Fruit fly (Drosophila melanogaster) whole organism, embryonic: ENCODE results near the gene CG31467.

Experiments
- Aef1 ChIP-seq: fragments of 200-800 bp; sonication (Bioruptor generic); IDR thresholded peaks from 3 replicates; pipeline ENCODE4 v1.3.6; 2022; ENCODE audit warnings: missing biosample characterization, missing genetic modification characterization
- Blimp-1 ChIP-seq: fragments of 200-800 bp; sonication (Bioruptor generic); optimal IDR thresholded peaks from 3 replicates; lab custom pipeline; 2018; ENCODE audit warnings: missing biosample characterization, missing genetic modification characterization, mild to moderate bottlenecking, moderate library complexity, missing genetic modification reagents
- CG10209 ChIP-seq: fragments of 200-800 bp; sonication (Bioruptor generic); optimal IDR thresholded peaks from 3 replicates; lab custom pipeline; 2017; ENCODE audit warnings: missing biosample characterization, mild to moderate bottlenecking, missing genetic modification characterization, missing genetic modification reagents
- CG10462 ChIP-seq: fragments of 200-800 bp; sonication (Bioruptor generic); optimal IDR thresholded peaks from 2 replicates; lab custom pipeline; 2016; ENCODE audit warnings: missing biosample characterization, missing genetic modification characterization
- CG10654 ChIP-seq: fragments of 200-800 bp; sonication (Bioruptor generic); optimal IDR thresholded peaks from 2 replicates; lab custom pipeline; 2016; ENCODE audit warnings: missing biosample characterization, missing genetic modification characterization
- CG11085 ChIP-seq: fragments of 200-800 bp; sonication (Bioruptor generic); IDR thresholded peaks from 2 replicates; pipeline ENCODE4 v1.3.6; 2022; ENCODE audit warnings: missing biosample characterization, missing genetic modification characterization
- CG11695 ChIP-seq: fragments of 200-800 bp; sonication (Bioruptor generic); IDR thresholded peaks from 3 replicates; pipeline ENCODE4 v1.3.6; 2022; ENCODE audit warnings: missing biosample characterization, missing genetic modification characterization
- CG1603 ChIP-seq: fragments of 200-800 bp; sonication (Bioruptor generic); optimal IDR thresholded peaks from 2 replicates; lab custom pipeline; 2019; ENCODE audit warnings: missing biosample characterization, mild to moderate bottlenecking, missing genetic modification characterization, moderate library complexity
- CG2120 ChIP-seq: fragments of 200-800 bp; sonication (Bioruptor generic); optimal IDR thresholded peaks from 3 replicates; lab custom pipeline; 2016; ENCODE audit warnings: missing biosample characterization, missing genetic modification characterization
- CG2889 ChIP-seq: fragments of 200-800 bp; sonication (Bioruptor generic); IDR thresholded peaks from 3 replicates; pipeline ENCODE4 v1.3.6; 2022; ENCODE audit warnings: missing biosample characterization, missing genetic modification characterization
- CG30020 ChIP-seq: fragments of 200-800 bp; optimal IDR thresholded peaks from 2 replicates; lab custom pipeline; 2019; ENCODE audit warnings: missing biosample characterization, mild to moderate bottlenecking, missing genetic modification characterization, moderate library complexity
- CG30431 ChIP-seq: fragments of 200-800 bp; sonication (Bioruptor generic); optimal IDR thresholded peaks from 2 replicates; lab custom pipeline; 2017; ENCODE audit warnings: missing biosample characterization, missing genetic modification characterization
- CG3163 ChIP-seq: fragments of 200-800 bp; sonication (Bioruptor generic); optimal IDR thresholded peaks from 3 replicates; lab custom pipeline; 2016; ENCODE audit warnings: missing biosample characterization, missing genetic modification characterization
- CG34376 ChIP-seq: fragments of 200-800 bp; sonication (Bioruptor generic); optimal IDR thresholded peaks from 2 replicates; lab custom pipeline; 2018; ENCODE audit warnings: missing biosample characterization, mild to moderate bottlenecking, missing genetic modification characterization
- CG6254 ChIP-seq: fragments of 200-800 bp; sonication (Bioruptor generic); optimal IDR thresholded peaks from 3 replicates; lab custom pipeline; 2017; ENCODE audit warnings: mild to moderate bottlenecking, missing biosample characterization, missing genetic modification reagents, missing genetic modification characterization
- CG6854 ChIP-seq: fragments of 200-800 bp; sonication (Bioruptor generic); optimal IDR thresholded peaks from 3 replicates; lab custom pipeline; 2017; ENCODE audit warnings: missing biosample characterization, mild to moderate bottlenecking, missing genetic modification characterization
- CG7786 ChIP-seq: fragments of 200-800 bp; sonication (Bioruptor generic); optimal IDR thresholded peaks from 2 replicates; lab custom pipeline; 2016; ENCODE audit warnings: missing biosample characterization, missing genetic modification characterization
- Camta ChIP-seq: fragments of 200-800 bp; sonication (Bioruptor generic); optimal IDR thresholded peaks from 2 replicates; lab custom pipeline; 2016; ENCODE audit warnings: missing biosample characterization, missing genetic modification characterization
- D19B ChIP-seq: fragments of 200-800 bp; sonication (Bioruptor generic); optimal IDR thresholded peaks from 2 replicates; lab custom pipeline; 2017; ENCODE audit warnings: missing biosample characterization, mild to moderate bottlenecking, missing genetic modification characterization
- Dbx ChIP-seq: fragments of 200-800 bp; sonication (Bioruptor generic); IDR thresholded peaks from 3 replicates; pipeline ENCODE4 v1.3.6; 2022; ENCODE audit warnings: missing biosample characterization, missing genetic modification characterization
- Deaf1 ChIP-seq: fragments of 200-800 bp; optimal IDR thresholded peaks from 3 replicates; lab custom pipeline; 2019; ENCODE audit warnings: missing biosample characterization, mild to moderate bottlenecking, missing genetic modification characterization, moderate library complexity
- Dll ChIP-seq: fragments of 200-800 bp; sonication (Bioruptor generic); IDR thresholded peaks from 4 replicates; pipeline ENCODE4 v1.3.6; 2022; ENCODE audit warnings: missing biosample characterization, missing genetic modification characterization; ENCODE audit not compliant: partially characterized antibody
- Drgx ChIP-seq: fragments of 200-800 bp; sonication (Bioruptor generic); IDR thresholded peaks from 2 replicates; pipeline ENCODE4 v1.3.6; 2022; ENCODE audit warnings: missing biosample characterization, missing genetic modification characterization
- Fer2 ChIP-seq: fragments of 200-800 bp; sonication (Bioruptor generic); optimal IDR thresholded peaks from 2 replicates; lab custom pipeline; 2018; ENCODE audit warnings: missing biosample characterization, mild to moderate bottlenecking, missing genetic modification characterization, moderate library complexity
- HLH4C ChIP-seq: fragments of 200-800 bp; sonication (Bioruptor generic); IDR thresholded peaks from 3 replicates; pipeline ENCODE4 v1.3.6; 2022; ENCODE audit warnings: missing biosample characterization, missing genetic modification characterization; ENCODE audit not compliant: partially characterized antibody
- HLH54F ChIP-seq: fragments of 200-800 bp; sonication (Bioruptor generic); optimal IDR thresholded peaks from 3 replicates; lab custom pipeline; 2016; ENCODE audit warnings: missing biosample characterization, missing genetic modification characterization
- Mad ChIP-seq: fragments of 200-800 bp; sonication (Bioruptor generic); optimal IDR thresholded peaks from 2 replicates; lab custom pipeline; 2016; ENCODE audit warnings: missing biosample characterization, missing genetic modification characterization
- Optix ChIP-seq: fragments of 200-800 bp; sonication (Bioruptor generic); IDR thresholded peaks from 3 replicates; pipeline ENCODE4 v1.3.6; 2022; ENCODE audit warnings: missing biosample characterization, missing genetic modification characterization
- Pdp1 ChIP-seq, 2 experiments: fragments of 200-800 bp; sonication (Bioruptor generic); optimal IDR thresholded peaks; 3 replicates each; lab custom pipeline; 2016; ENCODE audit warnings: missing biosample characterization in 2 of 2, missing genetic modification characterization in 2 of 2, mild to moderate bottlenecking in 1 of 2, moderate library complexity in 1 of 2
- Rfx ChIP-seq: fragments of 200-800 bp; sonication (Bioruptor generic); IDR thresholded peaks from 2 replicates; pipeline ENCODE4 v1.3.6; 2022; ENCODE audit warnings: missing biosample characterization, missing genetic modification characterization
- Spps ChIP-seq: fragments of 200-800 bp; sonication (Bioruptor generic); optimal IDR thresholded peaks from 2 replicates; lab custom pipeline; 2018; ENCODE audit warnings: missing biosample characterization, mild to moderate bottlenecking, missing genetic modification characterization
- Taf1 ChIP-seq: fragments of 200-800 bp; sonication (Bioruptor generic); IDR thresholded peaks from 2 replicates; pipeline ENCODE4 v1.3.6; 2022; ENCODE audit warnings: missing biosample characterization, missing genetic modification characterization
- ase ChIP-seq: fragments of 200-800 bp; sonication (Bioruptor generic); IDR thresholded peaks from 3 replicates; pipeline ENCODE4 v1.3.6; 2022; ENCODE audit warnings: missing biosample characterization, missing genetic modification characterization
- ash1 ChIP-seq: fragments of 200-800 bp; sonication (Bioruptor generic); optimal IDR thresholded peaks from 2 replicates; lab custom pipeline; 2018; ENCODE audit warnings: missing biosample characterization, mild to moderate bottlenecking, missing genetic modification characterization
- az2 ChIP-seq: fragments of 200-800 bp; sonication (Bioruptor generic); optimal IDR thresholded peaks from 3 replicates; lab custom pipeline; 2016; ENCODE audit warnings: missing biosample characterization, missing genetic modification characterization
- chif ChIP-seq, 2 experiments: fragments of 200-800 bp; sonication (Bioruptor generic); optimal IDR thresholded peaks; 3 replicates each; lab custom pipeline; 2016; ENCODE audit warnings: missing biosample characterization in 2 of 2, missing genetic modification characterization in 2 of 2
- crc ChIP-seq: fragments of 200-800 bp; sonication (Bioruptor generic); optimal IDR thresholded peaks from 2 replicates; lab custom pipeline; 2016; ENCODE audit warnings: missing biosample characterization, missing genetic modification characterization
- crp ChIP-seq, 2 experiments: fragments of 200-800 bp; sonication (Bioruptor generic); optimal IDR thresholded peaks; 2 replicates in 1 of 2; 3 replicates in 1 of 2; lab custom pipeline; 2017; ENCODE audit warnings: missing biosample characterization in 2 of 2, missing genetic modification characterization in 2 of 2, mild to moderate bottlenecking in 1 of 2, moderate library complexity in 1 of 2
- fd102C ChIP-seq: fragments of 200-800 bp; sonication (Bioruptor generic); optimal IDR thresholded peaks from 2 replicates; lab custom pipeline; 2018; ENCODE audit warnings: missing biosample characterization, mild to moderate bottlenecking, missing genetic modification characterization, moderate library complexity
- gsb-n ChIP-seq: fragments of 200-800 bp; sonication (Bioruptor generic); optimal IDR thresholded peaks from 3 replicates; lab custom pipeline; 2018; ENCODE audit warnings: missing biosample characterization, mild to moderate bottlenecking, missing genetic modification characterization
- ham ChIP-seq: fragments of 200-800 bp; sonication (Bioruptor generic); IDR thresholded peaks from 2 replicates; pipeline ENCODE4 v1.3.6; 2022; ENCODE audit warnings: missing biosample characterization, missing genetic modification characterization
- kah ChIP-seq: fragments of 200-800 bp; sonication (Bioruptor generic); optimal IDR thresholded peaks from 2 replicates; lab custom pipeline; 2018; ENCODE audit warnings: missing biosample characterization, mild to moderate bottlenecking, missing genetic modification characterization
- knrl ChIP-seq: fragments of 200-800 bp; sonication (Bioruptor generic); IDR thresholded peaks from 3 replicates; pipeline ENCODE4 v1.3.6; 2022; ENCODE audit warnings: missing biosample characterization, missing genetic modification characterization; ENCODE audit not compliant: partially characterized antibody
- nau ChIP-seq: fragments of 200-800 bp; sonication (Bioruptor generic); optimal IDR thresholded peaks from 3 replicates; lab custom pipeline; 2017; ENCODE audit warnings: missing biosample characterization, mild to moderate bottlenecking, missing genetic modification characterization, missing genetic modification reagents
- nmo ChIP-seq: fragments of 200-800 bp; sonication (Bioruptor generic); optimal IDR thresholded peaks from 2 replicates; lab custom pipeline; 2018; ENCODE audit warnings: missing biosample characterization, mild to moderate bottlenecking, missing genetic modification characterization, moderate library complexity
- pb ChIP-seq: fragments of 200-800 bp; sonication (Bioruptor generic); optimal IDR thresholded peaks from 3 replicates; lab custom pipeline; 2016; ENCODE audit warnings: missing biosample characterization, missing genetic modification characterization
- pho ChIP-seq: fragments of 200-800 bp; sonication (Bioruptor generic); optimal IDR thresholded peaks from 2 replicates; lab custom pipeline; 2016; ENCODE audit warnings: missing biosample characterization, missing genetic modification characterization
- ranshi ChIP-seq: fragments of 200-800 bp; sonication (Bioruptor generic); IDR thresholded peaks from 2 replicates; pipeline ENCODE4 v1.3.6; 2022; ENCODE audit warnings: missing biosample characterization, missing genetic modification characterization
- sc ChIP-seq, 3 experiments: fragments of >200 bp in 2 of 3; fragments of 200-800 bp in 1 of 3; sonication (Bioruptor generic) in 1 of 3; optimal IDR thresholded peaks; 2 replicates in 2 of 3; 3 replicates in 1 of 3; lab custom pipeline; 2017; ENCODE audit warnings: mild to moderate bottlenecking in 1 of 3, missing biosample characterization in 1 of 3, missing genetic modification characterization in 1 of 3, missing genetic modification reagents in 1 of 3
- tup ChIP-seq: fragments of 200-800 bp; sonication (Bioruptor generic); optimal IDR thresholded peaks from 2 replicates; lab custom pipeline; 2016; ENCODE audit warnings: missing biosample characterization, mild to moderate bottlenecking, missing genetic modification characterization, moderate library complexity

Gene CG31467

DNA sequence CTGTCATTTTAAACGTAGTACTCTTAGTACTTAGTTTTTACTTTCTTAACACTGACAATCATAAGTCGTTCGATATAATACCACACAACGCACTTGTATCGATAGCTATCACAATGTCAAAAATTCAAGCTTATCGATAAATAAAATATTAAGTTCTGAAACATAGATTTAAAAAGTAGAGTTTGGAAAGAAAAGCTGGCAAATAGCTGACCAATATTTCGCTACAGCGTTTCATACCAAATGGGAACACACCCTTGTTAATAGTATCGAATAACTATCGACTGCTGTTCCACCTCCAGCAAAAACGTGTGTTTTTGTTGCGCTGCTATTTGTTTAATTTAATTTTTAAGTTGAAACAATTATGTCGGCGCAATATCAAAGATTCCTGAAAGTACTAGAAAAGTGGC lies 10.3 kb downstream of the CG31467 start, which contains the start of the genes pug, CG14683 and CG46459 (continued):
- TF ChIP-seq D19B (GFP tag; lab: Kevin White, UChicago) (no peak), Fer2 (tag; lab: Kevin White, UChicago) (no peak), CG1603 (tag; lab: Kevin White, UChicago) (peak; percentile 23), pho (GFP tag; lab: Kevin White, UChicago) (peak; percentile 38), Camta (GFP tag; lab: Kevin White, UChicago) (peak; percentile 58), CG2120 (peak; percentile 64), CG2889 (GFP tag; lab: Robert Waterston, UW) (no peak), Optix (no peak), chif (GFP tag; optimal IDR thresholded peaks at IDR 0.05; lab: Kevin White, UChicago) (peak in 1 of 2 experiments; percentile 21), kah (no peak), CG34376 (GFP tag; lab: Kevin White, UChicago) (no peak), CG10462 (no peak), Dbx (GFP tag; lab: Robert Waterston, UW) (0 out of 3 replicates have a peak, but pooled peaks have one; percentile 53), CG11085 (GFP tag; lab: Robert Waterston, UW) (no peak), HLH54F (peak; percentile 48), tup (GFP tag; lab: Kevin White, UChicago) (no peak), fd102C (GFP tag; lab: Kevin White, UChicago) (no peak), Drgx (GFP tag; lab: Robert Waterston, UW) (no peak), CG6254 (GFP tag; lab: Kevin White, UChicago) (no peak), Mad (GFP tag; lab: Kevin White, UChicago) (peak; percentile 41), CG3163 (GFP tag; lab: Kevin White, UChicago) (no peak), nau (GFP tag; lab: Kevin White, UChicago) (no peak), Pdp1 (GFP tag; optimal IDR thresholded peaks at IDR 0.05; lab: Kevin White, UChicago) (peak; percentile 61 to 75), CG30431 (GFP tag; lab: Kevin White, UChicago) (no peak), Blimp-1 (GFP tag; lab: Kevin White, UChicago) (no peak), Deaf1 (tag; lab: Kevin White, UChicago) (no peak), knrl (GFP tag; lab: Robert Waterston, UW) (peak; percentile 98), pb (GFP tag; lab: Kevin White, UChicago) (no peak), sc (optimal IDR thresholded peaks at IDR 0.05; lab: Kevin White, UChicago) (no peak), sc (GFP tag; optimal IDR thresholded peaks at IDR 0.05; lab: Kevin White, UChicago) (no peak), ranshi (GFP tag; lab: Robert Waterston, UW) (0 out of 2 replicates have a peak, but pooled peaks have one; percentile 32), CG7786 (GFP tag; lab: Kevin White, UChicago) (peak; percentile 46), crc (GFP tag; lab: Kevin White, UChicago) (peak; percentile 32), Spps (no peak), CG10654 (GFP tag; lab: Kevin White, UChicago) (peak; percentile 36), ham (GFP tag; lab: Robert Waterston, UW) (no peak), gsb-n (tag; lab: Kevin White, UChicago) (no peak), CG10209 (GFP tag; lab: Kevin White, UChicago) (peak; percentile 20), Rfx (GFP tag; lab: Robert Waterston, UW) (peak; percentile 63), Dll (GFP tag; lab: Robert Waterston, UW) (peak; percentile 99), az2 (GFP tag; lab: Kevin White, UChicago) (peak; percentile 4), ase (GFP tag; lab: Robert Waterston, UW) (no peak), crp (GFP tag; optimal IDR thresholded peaks at IDR 0.05; lab: Kevin White, UChicago) (peak in 1 of 2 experiments; percentile 65), nmo (GFP tag; lab: Kevin White, UChicago) (peak; percentile 63), Taf1 (GFP tag; lab: Robert Waterston, UW) (no peak), ash1 (GFP tag; lab: Kevin White, UChicago) (no peak), Aef1 (GFP tag; lab: Robert Waterston, UW) (no peak), CG6854 (GFP tag; lab: Kevin White, UChicago) (no peak), CG30020 (tag; lab: Kevin White, UChicago) (no peak), HLH4C (GFP tag; lab: Robert Waterston, UW) (peak; percentile 95), CG11695 (GFP tag; lab: Robert Waterston, UW) (no peak)
